Fruit fly (Drosophila melanogaster): ENCODE data around the gene CG34174.

The CG34174 gene

DNA sequence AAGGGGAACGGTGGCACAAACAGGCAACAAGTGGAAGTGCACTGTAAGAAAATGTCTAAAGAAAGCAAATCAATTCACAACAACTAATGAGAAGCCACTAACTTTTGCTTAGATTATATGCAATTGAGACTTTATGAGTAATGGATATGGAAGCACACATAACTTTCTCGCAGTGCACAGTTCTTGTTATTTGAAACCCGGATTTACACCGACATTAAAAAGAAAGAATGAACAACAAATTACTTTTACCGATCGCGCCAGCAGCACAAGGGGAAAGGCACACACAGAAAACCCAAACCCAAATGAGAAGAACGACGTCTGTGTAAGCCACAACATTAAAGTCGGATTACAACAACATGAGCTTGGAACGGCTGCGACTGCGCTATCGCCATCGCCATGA, 25.0 kb upstream of the CG34174 start (continued):
- peak in 1 of 2 experiments; percentile 27 for TF ChIP-seq Hr51 (GFP tag; optimal IDR thresholded peaks at IDR 0.05)
- peak; percentile 82 for TF ChIP-seq CG30431 (GFP tag; optimal IDR thresholded peaks at IDR 0.05)
- peak; percentile 65 for TF ChIP-seq CG5245 (GFP tag; optimal IDR thresholded peaks at IDR 0.05)
- no peak for TF ChIP-seq pho (GFP tag; optimal IDR thresholded peaks at IDR 0.05)
- peak; percentile 22 for TF ChIP-seq pb (GFP tag; optimal IDR thresholded peaks at IDR 0.05)
- peak; percentile 53; the same call in 1 of the 2 replicates for TF ChIP-seq aop (GFP tag; IDR thresholded peaks at IDR 0.05)
- peak; percentile 28 for TF ChIP-seq CG6654 (GFP tag; optimal IDR thresholded peaks at IDR 0.05)
- no peak for TF ChIP-seq sug (tag; optimal IDR thresholded peaks at IDR 0.05)
- TF ChIP-seq CG4282 (GFP tag; optimal IDR thresholded peaks at IDR 0.05) = peak; percentile 31
- peak; percentile 65 for TF ChIP-seq CG10431 (GFP tag; optimal IDR thresholded peaks at IDR 0.05)
- TF ChIP-seq dmrt99B (tag; optimal IDR thresholded peaks at IDR 0.05) = peak; percentile 56
- TF ChIP-seq CG7372 (GFP tag; IDR thresholded peaks at IDR 0.05) = peak; percentile 23; the same call in 1 of the 2 replicates
- peak; percentile 47; the same call in 1 of the 2 replicates for TF ChIP-seq CG1024 (GFP tag; IDR thresholded peaks at IDR 0.05)
- peak; percentile 21 for TF ChIP-seq CG2116 (GFP tag; optimal IDR thresholded peaks at IDR 0.05)
- TF ChIP-seq bcd (GFP tag; optimal IDR thresholded peaks at IDR 0.05) = peak; percentile 46
- peak; percentile 56 for TF ChIP-seq Hr3 (GFP tag; optimal IDR thresholded peaks at IDR 0.05)
- TF ChIP-seq CG32772 (GFP tag; IDR thresholded peaks at IDR 0.05) = peak; percentile 61; the same call in 1 of the 2 replicates
- TF ChIP-seq Blimp-1 (GFP tag; optimal IDR thresholded peaks at IDR 0.05) = peak; percentile 87
- peak; percentile 74 for TF ChIP-seq CG16863 (GFP tag; optimal IDR thresholded peaks at IDR 0.05)
- no peak for TF ChIP-seq Ravus (GFP tag; IDR thresholded peaks at IDR 0.05)
- peak; percentile 6 for TF ChIP-seq lbe (GFP tag; optimal IDR thresholded peaks at IDR 0.05)
- peak; percentile 64 for TF ChIP-seq CG10654 (GFP tag; optimal IDR thresholded peaks at IDR 0.05)
- 0 out of 2 replicates have a peak, but pooled peaks have one; percentile 7 for TF ChIP-seq CG14441 (GFP tag; IDR thresholded peaks at IDR 0.05)
- no peak for TF ChIP-seq CG6791 (GFP tag; IDR thresholded peaks at IDR 0.05; ENCODE audit: partially characterized antibody)
- peak; percentile 72 for TF ChIP-seq CG6254 (GFP tag; optimal IDR thresholded peaks at IDR 0.05)
- no peak for TF ChIP-seq Hey (tag; optimal IDR thresholded peaks at IDR 0.05)
- peak; percentile 22 for TF ChIP-seq CG30020 (tag; optimal IDR thresholded peaks at IDR 0.05)
- TF ChIP-seq Atf6 (GFP tag; IDR thresholded peaks at IDR 0.05) = no peak
- TF ChIP-seq tll (GFP tag; optimal IDR thresholded peaks at IDR 0.05) = no peak
- TF ChIP-seq oc (tag; optimal IDR thresholded peaks at IDR 0.05) = peak; percentile 59
- TF ChIP-seq Atf3 (GFP tag; optimal IDR thresholded peaks at IDR 0.05) = peak; percentile 60
- peak; percentile 69 for TF ChIP-seq CG1602 (GFP tag; optimal IDR thresholded peaks at IDR 0.05)
- no peak for TF ChIP-seq Dip2 (GFP tag; IDR thresholded peaks at IDR 0.05)
- peak; percentile 65 for TF ChIP-seq Antp (GFP tag; optimal IDR thresholded peaks at IDR 0.05)
- no peak for TF ChIP-seq sc (optimal IDR thresholded peaks at IDR 0.05)
- peak; percentile 72 for TF ChIP-seq sc (GFP tag; optimal IDR thresholded peaks at IDR 0.05)
- TF ChIP-seq nau (GFP tag; optimal IDR thresholded peaks at IDR 0.05) = no peak
- peak; percentile 81 for TF ChIP-seq CG4820 (GFP tag; optimal IDR thresholded peaks at IDR 0.05)
- no peak for TF ChIP-seq D19B (GFP tag; optimal IDR thresholded peaks at IDR 0.05)
- peak; percentile 4 for TF ChIP-seq tap (tag; optimal IDR thresholded peaks at IDR 0.05)
- TF ChIP-seq Sry-β (GFP tag; optimal IDR thresholded peaks at IDR 0.05) = peak; percentile 39
- TF ChIP-seq CG11085 (GFP tag; IDR thresholded peaks at IDR 0.05) = 0 out of 2 replicates have a peak, but pooled peaks have one; percentile 8
- peak; percentile 67 for TF ChIP-seq CG31441 (GFP tag; IDR thresholded peaks at IDR 0.05)
- TF ChIP-seq ERR (GFP tag; optimal IDR thresholded peaks at IDR 0.05) = no peak
- TF ChIP-seq fd64A (GFP tag; optimal IDR thresholded peaks at IDR 0.05) = peak; percentile 64
- 0 out of 3 replicates have a peak, but pooled peaks have one; percentile 45 for TF ChIP-seq CG11695 (GFP tag; IDR thresholded peaks at IDR 0.05)
- peak; percentile 31; the same call in 1 of the 3 replicates for TF ChIP-seq dysf (GFP tag; IDR thresholded peaks at IDR 0.05)
- peak; percentile 60 for TF ChIP-seq CG8359 (GFP tag; optimal IDR thresholded peaks at IDR 0.05; ENCODE audit: borderline replicate concordance)
- peak; percentile 66 for TF ChIP-seq CG9609 (GFP tag; optimal IDR thresholded peaks at IDR 0.05)
- no peak for TF ChIP-seq NFAT (GFP tag; IDR thresholded peaks at IDR 0.05)
- TF ChIP-seq tin (GFP tag; optimal IDR thresholded peaks at IDR 0.05) = peak; percentile 84

Measured in whole organism, embryonic.